Fruit fly (Drosophila melanogaster) whole organism, embryonic: ENCODE results near the gene CG31019.

Experiments used
- CG11456 ChIP-seq: fragments of 200-800 bp; sonication (Bioruptor generic); IDR thresholded peaks from 3 replicates; pipeline ENCODE4 v1.3.6; 2022; ENCODE audit warnings: missing biosample characterization, missing genetic modification characterization
- CG4404 ChIP-seq: fragments of 200-800 bp; sonication (Bioruptor generic); IDR thresholded peaks from 2 replicates; pipeline ENCODE4 v1.3.6; 2022; ENCODE audit warnings: missing biosample characterization, missing genetic modification characterization
- Sin3A ChIP-seq: fragments of >200 bp; optimal IDR thresholded peaks from 2 replicates; lab custom pipeline; 2018
- al ChIP-seq: fragments of 200-800 bp; sonication (Bioruptor generic); IDR thresholded peaks from 2 replicates; pipeline ENCODE4 v1.3.6; 2022; ENCODE audit warnings: missing biosample characterization, missing genetic modification characterization
- cato ChIP-seq: fragments of 200-800 bp; sonication (Bioruptor generic); optimal IDR thresholded peaks from 2 replicates; lab custom pipeline; 2016; ENCODE audit warnings: missing biosample characterization, missing genetic modification characterization, borderline replicate concordance
- luna ChIP-seq: fragments of 200-800 bp; sonication (Bioruptor generic); optimal IDR thresholded peaks from 2 replicates; lab custom pipeline; 2016; ENCODE audit warnings: missing biosample characterization, missing genetic modification characterization
- pan ChIP-seq, 4 experiments: fragments of >200 bp in 3 of 4; fragments of 200-800 bp in 1 of 4; sonication (Bioruptor generic) in 1 of 4; optimal IDR thresholded peaks in 3 of 4; IDR thresholded peaks in 1 of 4; 2 replicates each; pipeline versions ENCODE4 v1.3.6 to Lab custom; 2017 to 2022; ENCODE audit warnings: missing biosample characterization in 2 of 4, missing genetic modification characterization in 2 of 4, mixed read lengths in 1 of 4
- sisA ChIP-seq: fragments of 200-800 bp; sonication (Bioruptor generic); IDR thresholded peaks from 2 replicates; pipeline ENCODE4 v1.3.6; 2022; ENCODE audit warnings: missing biosample characterization, missing genetic modification characterization
- unc-4 ChIP-seq: fragments of 200-800 bp; sonication (Bioruptor generic); IDR thresholded peaks from 2 replicates; pipeline ENCODE4 v1.3.6; 2022; ENCODE audit warnings: missing biosample characterization, missing genetic modification characterization; ENCODE audit not compliant: partially characterized antibody

dm6 chr3R:30599404-30599980 is 2.7 kb downstream of the CG31019 start:
- TF ChIP-seq al (GFP tag; lab: Robert Waterston, UW) = no peak
- no peak for TF ChIP-seq CG11456 (GFP tag; lab: Robert Waterston, UW)
- TF ChIP-seq luna = no peak
- TF ChIP-seq unc-4 (GFP tag; lab: Robert Waterston, UW) = no peak
- TF ChIP-seq pan (optimal IDR thresholded peaks at IDR 0.05; lab: Kevin White, UChicago) = no peak
- TF ChIP-seq pan (GFP tag; optimal IDR thresholded peaks at IDR 0.05 in 1 of 2, IDR thresholded peaks at IDR 0.05 in 1 of 2) = no peak
- TF ChIP-seq CG4404 (GFP tag; lab: Robert Waterston, UW) = no peak
- TF ChIP-seq Sin3A (lab: Kevin White, UChicago) = no peak
- no peak for TF ChIP-seq sisA (GFP tag; lab: Robert Waterston, UW)
- no peak for TF ChIP-seq cato
